Fruit fly (Drosophila melanogaster): ENCODE results near the gene Lmx1a.
A peak's percentile ranks its signal among the peaks of the same experiment; 100 is the strongest.

Lmx1a gene

DNA sequence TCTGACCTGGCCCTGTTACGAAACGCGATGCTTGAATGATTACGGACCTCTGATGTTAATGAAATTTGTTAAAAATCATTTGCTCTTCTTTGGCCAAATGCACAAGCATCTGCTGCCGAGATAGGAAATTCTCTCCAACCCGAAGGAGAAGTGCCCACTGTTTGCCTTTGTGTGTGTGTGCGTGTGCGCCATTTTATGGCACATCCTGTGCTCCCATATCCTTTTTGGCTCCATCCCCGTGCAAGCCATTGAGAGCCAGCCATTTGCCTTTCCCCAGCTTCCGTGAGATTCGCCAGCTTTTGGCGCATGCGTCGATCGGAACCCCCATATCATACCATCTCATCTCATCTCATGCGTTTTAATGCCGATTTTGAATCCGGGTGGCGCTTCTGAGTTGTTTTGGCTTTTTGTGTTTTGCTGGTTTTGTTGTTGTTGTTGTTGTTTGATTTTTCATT is 32.9 kb upstream of the Lmx1a start, which contains the start of gene CG4328:
TSS of gene CG4328 (minus strand) at position 51 of the 455 bp plus-strand sequence.
- TF ChIP-seq Hr83 (GFP tag; optimal IDR thresholded peaks at IDR 0.05; ENCODE audit: poor library complexity, severe bottlenecking) (no peak), fru (GFP tag; optimal IDR thresholded peaks at IDR 0.05) (no peak)

dm6 chr3L:12298092-12298491 is 30.9 kb upstream of the Lmx1a start:
- TF ChIP-seq HLH106 (tag; optimal IDR thresholded peaks at IDR 0.05) (no peak), dsf (GFP tag; optimal IDR thresholded peaks at IDR 0.05; ENCODE audit: borderline replicate concordance) (no peak), OdsH (GFP tag; optimal IDR thresholded peaks at IDR 0.05) (no peak), Mio (GFP tag; optimal IDR thresholded peaks at IDR 0.05) (no peak)

- no peak for TF ChIP-seq br (GFP tag; optimal IDR thresholded peaks at IDR 0.05)
- no peak for TF ChIP-seq OdsH (GFP tag; optimal IDR thresholded peaks at IDR 0.05)
- TF ChIP-seq rgr (GFP tag; optimal IDR thresholded peaks at IDR 0.05) = no peak
- TF ChIP-seq woc (GFP tag; optimal IDR thresholded peaks at IDR 0.05) = no peak
- TF ChIP-seq Rel (GFP tag; optimal IDR thresholded peaks at IDR 0.05) = no peak
- TF ChIP-seq Rel (tag; optimal IDR thresholded peaks at IDR 0.05) = no peak
- TF ChIP-seq jim (GFP tag; optimal IDR thresholded peaks at IDR 0.05) = no peak
- no peak for TF ChIP-seq dsf (GFP tag; optimal IDR thresholded peaks at IDR 0.05; ENCODE audit: borderline replicate concordance)
These were observed 23.1 kb upstream of the Lmx1a start for dm6 chr3L:12305896-12306295.

DNA sequence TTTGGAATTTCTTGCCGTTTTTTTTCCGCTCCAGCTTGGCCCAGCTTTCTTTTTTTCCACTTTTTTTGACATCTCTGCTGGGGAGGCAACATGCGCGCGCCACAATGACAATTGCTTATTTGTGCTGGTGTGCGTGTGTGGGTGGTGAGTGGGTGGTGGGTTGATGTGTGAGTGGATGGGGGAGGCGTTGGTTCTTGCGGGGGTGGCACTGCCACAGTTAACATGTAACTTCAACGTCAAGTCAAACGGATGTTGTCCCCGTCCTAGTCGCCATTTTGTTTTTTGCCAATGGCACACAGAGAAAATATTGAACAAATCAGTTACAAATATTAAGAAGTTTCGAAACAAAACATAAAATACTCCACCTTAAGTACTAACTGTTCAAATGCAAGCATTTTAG is 18.5 kb upstream of the Lmx1a start, which contains the start of gene CG44355:
TSS of gene CG44355 (plus strand) at position 301 of the 400 bp plus-strand sequence.
- TF ChIP-seq jim (GFP tag; optimal IDR thresholded peaks at IDR 0.05) (no peak), usp (GFP tag; optimal IDR thresholded peaks at IDR 0.05) (no peak)

- TF ChIP-seq dmrt93B (GFP tag; optimal IDR thresholded peaks at IDR 0.05) (no peak), Vsx2 (GFP tag; optimal IDR thresholded peaks at IDR 0.05; ENCODE audit: partially characterized antibody) (no peak), Rel (GFP tag; optimal IDR thresholded peaks at IDR 0.05) (no peak), Rel (tag; optimal IDR thresholded peaks at IDR 0.05) (no peak), N (GFP tag; optimal IDR thresholded peaks at IDR 0.05) (no peak), psq (GFP tag; optimal IDR thresholded peaks at IDR 0.05) (no peak), lola (GFP tag; optimal IDR thresholded peaks at IDR 0.05) (no peak), br (GFP tag; optimal IDR thresholded peaks at IDR 0.05) (no peak), rgr (GFP tag; optimal IDR thresholded peaks at IDR 0.05) (no peak), jim (GFP tag; optimal IDR thresholded peaks at IDR 0.05) (no peak), OdsH (GFP tag; optimal IDR thresholded peaks at IDR 0.05) (no peak), Jra (GFP tag; optimal IDR thresholded peaks at IDR 0.05) (no peak), foxo (GFP tag; optimal IDR thresholded peaks at IDR 0.05) (no peak), fru (GFP tag; optimal IDR thresholded peaks at IDR 0.05) (no peak), usp (GFP tag; optimal IDR thresholded peaks at IDR 0.05) (no peak), pan (optimal IDR thresholded peaks at IDR 0.05) (no peak), HLH106 (tag; optimal IDR thresholded peaks at IDR 0.05) (no peak), woc (GFP tag; optimal IDR thresholded peaks at IDR 0.05) (no peak), Hr83 (GFP tag; optimal IDR thresholded peaks at IDR 0.05; ENCODE audit: poor library complexity, severe bottlenecking) (no peak)
These were observed 15.8 kb upstream of the Lmx1a start for dm6 chr3L:12313280-12313679.

dm6 chr3L:12319782-12320181 is 9.2 kb upstream of the Lmx1a start:
- TF ChIP-seq fru (GFP tag; optimal IDR thresholded peaks at IDR 0.05) (no peak), sv (GFP tag; optimal IDR thresholded peaks at IDR 0.05) (no peak), Vsx2 (GFP tag; optimal IDR thresholded peaks at IDR 0.05; ENCODE audit: partially characterized antibody) (no peak), Hnf4 (GFP tag; optimal IDR thresholded peaks at IDR 0.05) (no peak), pan (optimal IDR thresholded peaks at IDR 0.05) (no peak), woc (GFP tag; optimal IDR thresholded peaks at IDR 0.05) (no peak), dsf (GFP tag; optimal IDR thresholded peaks at IDR 0.05; ENCODE audit: borderline replicate concordance) (no peak), Mio (GFP tag; optimal IDR thresholded peaks at IDR 0.05) (no peak), Jra (GFP tag; optimal IDR thresholded peaks at IDR 0.05) (no peak), Hr83 (GFP tag; optimal IDR thresholded peaks at IDR 0.05; ENCODE audit: poor library complexity, severe bottlenecking) (no peak), lola (GFP tag; optimal IDR thresholded peaks at IDR 0.05) (no peak)

DNA sequence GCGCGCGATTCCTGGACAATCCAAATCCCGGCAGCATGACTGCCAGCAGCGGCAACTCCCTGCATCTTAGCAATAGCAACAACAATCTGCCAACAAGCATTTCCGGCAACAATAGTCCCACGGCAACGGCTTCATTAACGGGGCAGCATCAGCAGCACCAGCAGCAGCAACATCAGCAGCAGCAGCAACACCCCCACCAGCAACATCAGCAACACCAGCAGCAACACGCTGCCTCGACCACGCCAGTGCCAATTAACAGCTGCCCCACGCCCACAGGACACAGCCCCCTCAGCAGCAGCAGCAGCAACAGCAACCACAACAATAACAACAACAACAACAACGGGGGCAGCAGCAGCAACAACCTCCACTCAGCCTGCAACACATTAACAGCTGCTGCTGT is 517 bp downstream of the Lmx1a start:
- TF ChIP-seq Dfd (GFP tag; optimal IDR thresholded peaks at IDR 0.05) (peak; percentile 91), tai (GFP tag; optimal IDR thresholded peaks at IDR 0.05) (no peak)

DNA sequence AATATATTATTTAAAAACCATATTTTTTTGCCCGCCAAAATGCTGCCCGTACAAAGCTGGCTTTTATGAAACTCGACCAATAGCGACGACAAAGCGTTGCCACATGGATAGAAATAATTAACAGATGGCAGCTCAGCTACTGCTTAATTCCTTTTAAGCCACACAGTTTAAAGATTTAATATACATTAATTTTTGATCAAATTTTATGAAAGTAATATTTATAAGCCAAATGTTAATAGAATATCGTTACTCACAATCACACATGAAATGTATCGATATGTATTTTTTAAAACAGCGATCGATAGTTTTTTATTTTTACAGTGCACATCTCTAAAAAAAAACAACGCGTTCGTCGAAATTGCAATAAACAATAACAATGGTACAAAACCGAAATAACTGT is 7.3 kb downstream of the Lmx1a start, which contains the start of gene CG10418:
TSS of gene CG10418 (plus strand) at position 338 of the 400 bp plus-strand sequence.
- TF ChIP-seq foxo (GFP tag; optimal IDR thresholded peaks at IDR 0.05) (peak in 1 of 2 experiments; percentile 28), lola (GFP tag; optimal IDR thresholded peaks at IDR 0.05) (no peak), Dif (GFP tag; optimal IDR thresholded peaks at IDR 0.05; ENCODE audit: partially characterized antibody) (peak; percentile 23), dmrt93B (GFP tag; optimal IDR thresholded peaks at IDR 0.05) (no peak), woc (GFP tag; optimal IDR thresholded peaks at IDR 0.05) (no peak), tai (GFP tag; optimal IDR thresholded peaks at IDR 0.05) (peak; percentile 55), Abd-B (GFP tag; optimal IDR thresholded peaks at IDR 0.05) (no peak), Hnf4 (GFP tag; optimal IDR thresholded peaks at IDR 0.05) (no peak), psq (GFP tag; optimal IDR thresholded peaks at IDR 0.05) (no peak), Myc (optimal IDR thresholded peaks at IDR 0.05) (no peak), CG9705 (GFP tag; optimal IDR thresholded peaks at IDR 0.05) (no peak), sv (GFP tag; optimal IDR thresholded peaks at IDR 0.05) (peak; percentile 15), HLH106 (tag; optimal IDR thresholded peaks at IDR 0.05) (no peak)

Data from whole organism, wandering third instar larva.